Fruit fly (Drosophila melanogaster) whole organism, embryonic: ENCODE measurements around the gene CG43367.

Experiments used
- CG10462 ChIP-seq: fragments of 200-800 bp; sonication (Bioruptor generic); optimal IDR thresholded peaks from 2 replicates; lab custom pipeline; 2016; ENCODE audit warnings: missing biosample characterization, missing genetic modification characterization
- dm ChIP-seq: fragments of 200-800 bp; sonication (Bioruptor generic); optimal IDR thresholded peaks from 3 replicates; lab custom pipeline; 2016; ENCODE audit warnings: missing biosample characterization, missing genetic modification characterization
- pho ChIP-seq: fragments of 200-800 bp; sonication (Bioruptor generic); optimal IDR thresholded peaks from 2 replicates; lab custom pipeline; 2016; ENCODE audit warnings: missing biosample characterization, missing genetic modification characterization

DNA sequence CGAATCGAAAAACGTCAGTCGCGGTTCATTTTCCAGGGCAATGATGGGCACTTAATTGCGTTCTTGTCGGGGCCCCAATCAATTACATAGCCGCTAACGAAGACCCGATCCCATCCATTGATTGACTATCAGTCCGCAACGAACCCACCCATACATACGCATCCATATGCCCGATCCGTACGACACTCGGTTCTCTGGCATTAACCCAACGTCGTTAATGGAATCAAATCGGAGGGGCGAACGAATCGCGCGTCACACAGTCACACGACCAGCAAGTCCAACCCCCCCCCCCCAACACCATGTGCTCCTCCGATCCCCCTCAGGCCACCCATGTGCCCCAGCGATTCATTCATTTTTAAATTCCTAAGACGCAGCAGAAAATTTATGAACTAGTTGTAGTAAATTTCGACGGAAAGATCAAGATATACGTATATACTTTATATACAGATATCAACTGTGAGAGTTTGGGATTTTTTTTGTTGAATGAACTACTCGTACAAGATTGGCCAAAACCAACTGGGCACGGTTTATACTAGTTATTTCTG is 27.5 kb downstream of the CG43367 start:
- TF ChIP-seq dm (GFP tag; lab: Kevin White, UChicago), result no peak
- TF ChIP-seq pho (GFP tag; lab: Kevin White, UChicago), result no peak
- no peak for TF ChIP-seq CG10462 (GFP tag; lab: Kevin White, UChicago)
